Fruit fly (Drosophila melanogaster) whole organism, embryonic: ENCODE measurements around the gene CG42571.

Source experiments
- Antp ChIP-seq: fragments of 200-800 bp; sonication (Bioruptor generic); optimal IDR thresholded peaks from 3 replicates; lab custom pipeline; 2016; ENCODE audit warnings: missing biosample characterization, missing genetic modification characterization
- B-H1 ChIP-seq: fragments of 200-800 bp; sonication (Bioruptor generic); IDR thresholded peaks from 3 replicates; pipeline ENCODE4 v1.3.6; 2022; ENCODE audit warnings: missing biosample characterization, missing genetic modification characterization
- CG11093 ChIP-seq: fragments of 200-800 bp; sonication (Bioruptor generic); IDR thresholded peaks from 3 replicates; pipeline ENCODE4 v1.3.6; 2022; ENCODE audit warnings: missing biosample characterization, missing genetic modification characterization
- CG11247 ChIP-seq: fragments of 200-800 bp; sonication (Bioruptor generic); IDR thresholded peaks from 2 replicates; pipeline ENCODE4 v1.3.6; 2022; ENCODE audit warnings: missing biosample characterization, missing genetic modification characterization
- CG11398 ChIP-seq: fragments of 200-800 bp; sonication (Bioruptor generic); optimal IDR thresholded peaks from 2 replicates; lab custom pipeline; 2016; ENCODE audit warnings: missing biosample characterization, missing genetic modification characterization
- CG13123 ChIP-seq: fragments of 200-800 bp; sonication (Bioruptor generic); optimal IDR thresholded peaks from 2 replicates; lab custom pipeline; 2016; ENCODE audit warnings: missing biosample characterization, missing genetic modification characterization
- CG14965 ChIP-seq: fragments of 200-800 bp; sonication (Bioruptor generic); optimal IDR thresholded peaks from 2 replicates; lab custom pipeline; 2016; ENCODE audit warnings: missing biosample characterization, missing genetic modification characterization, borderline replicate concordance
- CG15073 ChIP-seq: fragments of 200-800 bp; sonication (Bioruptor generic); optimal IDR thresholded peaks from 2 replicates; lab custom pipeline; 2016; ENCODE audit warnings: missing biosample characterization, missing genetic modification characterization
- CG15269 ChIP-seq: fragments of 200-800 bp; sonication (Bioruptor generic); optimal IDR thresholded peaks from 2 replicates; lab custom pipeline; 2018; ENCODE audit warnings: missing biosample characterization, mild to moderate bottlenecking, missing genetic modification characterization, moderate library complexity
- CG15514 ChIP-seq: fragments of 200-800 bp; sonication (Bioruptor generic); optimal IDR thresholded peaks from 3 replicates; lab custom pipeline; 2017; ENCODE audit warnings: missing biosample characterization, missing genetic modification characterization, mild to moderate bottlenecking, moderate library complexity, missing genetic modification reagents
- CG2678 ChIP-seq: fragments of 200-800 bp; sonication (Bioruptor generic); optimal IDR thresholded peaks from 3 replicates; lab custom pipeline; 2019; ENCODE audit warnings: missing biosample characterization, mild to moderate bottlenecking, missing genetic modification characterization, moderate library complexity
- CG31441 ChIP-seq: fragments of 200-800 bp; sonication (Bioruptor generic); IDR thresholded peaks from 2 replicates; pipeline ENCODE4 v1.3.6; 2022; ENCODE audit warnings: missing biosample characterization, missing genetic modification characterization
- CG32772 ChIP-seq: fragments of 200-800 bp; sonication (Bioruptor generic); IDR thresholded peaks from 2 replicates; pipeline ENCODE4 v1.3.6; 2022; ENCODE audit warnings: missing biosample characterization, missing genetic modification characterization
- CG34422 ChIP-seq: fragments of 200-800 bp; sonication (Bioruptor generic); IDR thresholded peaks from 3 replicates; pipeline ENCODE4 v1.3.6; 2022; ENCODE audit warnings: missing biosample characterization, missing genetic modification characterization
- CG3838 ChIP-seq: fragments of 200-800 bp; sonication (Bioruptor generic); optimal IDR thresholded peaks from 3 replicates; lab custom pipeline; 2016; ENCODE audit warnings: missing biosample characterization, missing genetic modification characterization
- CG4820 ChIP-seq: fragments of 200-800 bp; sonication (Bioruptor generic); optimal IDR thresholded peaks from 3 replicates; lab custom pipeline; 2016; ENCODE audit warnings: missing biosample characterization, missing genetic modification characterization
- CG5953 ChIP-seq: fragments of 200-800 bp; sonication (Bioruptor generic); IDR thresholded peaks from 2 replicates; pipeline ENCODE4 v1.3.6; 2022; ENCODE audit warnings: missing biosample characterization, missing genetic modification characterization
- CG6683 ChIP-seq: fragments of 200-800 bp; sonication (Bioruptor generic); optimal IDR thresholded peaks from 2 replicates; lab custom pipeline; 2017; ENCODE audit warnings: missing biosample characterization, mild to moderate bottlenecking, missing genetic modification characterization, missing genetic modification reagents
- CG9727 ChIP-seq: fragments of 200-800 bp; sonication (Bioruptor generic); optimal IDR thresholded peaks from 3 replicates; lab custom pipeline; 2017; ENCODE audit warnings: missing biosample characterization, mild to moderate bottlenecking, missing genetic modification characterization
- Deaf1 ChIP-seq: fragments of 200-800 bp; optimal IDR thresholded peaks from 3 replicates; lab custom pipeline; 2019; ENCODE audit warnings: missing biosample characterization, mild to moderate bottlenecking, missing genetic modification characterization, moderate library complexity
- Dip2 ChIP-seq: fragments of 200-800 bp; sonication (Bioruptor generic); IDR thresholded peaks from 2 replicates; pipeline ENCODE4 v1.3.6; 2022; ENCODE audit warnings: missing biosample characterization, missing genetic modification characterization
- Doc3 ChIP-seq: fragments of 200-800 bp; sonication (Bioruptor generic); IDR thresholded peaks from 3 replicates; pipeline ENCODE4 v1.3.6; 2022; ENCODE audit warnings: missing biosample characterization, missing genetic modification characterization; ENCODE audit not compliant: partially characterized antibody
- H2.0 ChIP-seq: fragments of 200-800 bp; sonication (Bioruptor generic); IDR thresholded peaks from 2 replicates; pipeline ENCODE4 v1.3.6; 2022; ENCODE audit warnings: missing biosample characterization, missing genetic modification characterization
- HLHmδ ChIP-seq: fragments of 200-800 bp; sonication (Bioruptor generic); optimal IDR thresholded peaks from 2 replicates; lab custom pipeline; 2018; ENCODE audit warnings: missing biosample characterization, mild to moderate bottlenecking, missing genetic modification characterization, moderate library complexity
- MESR4 ChIP-seq: fragments of 200-800 bp; sonication (Bioruptor generic); optimal IDR thresholded peaks from 2 replicates; lab custom pipeline; 2018; ENCODE audit warnings: missing biosample characterization, mild to moderate bottlenecking, missing genetic modification characterization, moderate library complexity
- NfI ChIP-seq: fragments of 200-800 bp; sonication (Bioruptor generic); optimal IDR thresholded peaks from 3 replicates; lab custom pipeline; 2018; ENCODE audit warnings: missing biosample characterization, mild to moderate bottlenecking, missing genetic modification characterization, moderate library complexity
- Spps ChIP-seq: fragments of 200-800 bp; sonication (Bioruptor generic); optimal IDR thresholded peaks from 2 replicates; lab custom pipeline; 2018; ENCODE audit warnings: missing biosample characterization, mild to moderate bottlenecking, missing genetic modification characterization
- Usf ChIP-seq: fragments of 200-800 bp; sonication (Bioruptor generic); optimal IDR thresholded peaks from 2 replicates; lab custom pipeline; 2017; ENCODE audit warnings: missing genotype, missing biosample characterization, missing genetic modification characterization
- ara ChIP-seq: fragments of 200-800 bp; sonication (Bioruptor generic); IDR thresholded peaks from 2 replicates; pipeline ENCODE4 v1.3.6; 2022; ENCODE audit warnings: missing biosample characterization, missing genetic modification characterization
- ato ChIP-seq: fragments of 200-800 bp; sonication (Bioruptor generic); IDR thresholded peaks from 2 replicates; pipeline ENCODE4 v1.3.6; 2022; ENCODE audit warnings: missing biosample characterization, missing genetic modification characterization; ENCODE audit not compliant: partially characterized antibody
- bcd ChIP-seq: fragments of 200-800 bp; sonication (Bioruptor generic); optimal IDR thresholded peaks from 2 replicates; lab custom pipeline; 2017; ENCODE audit warnings: missing biosample characterization, mild to moderate bottlenecking, missing genetic modification characterization
- bowl ChIP-seq: fragments of 200-800 bp; sonication (Bioruptor generic); IDR thresholded peaks from 2 replicates; pipeline ENCODE4 v1.3.6; 2022; ENCODE audit warnings: missing biosample characterization, missing genetic modification characterization
- bsh ChIP-seq, 2 experiments: fragments of 200-800 bp; sonication (Bioruptor generic); optimal IDR thresholded peaks; 2 replicates each; lab custom pipeline; 2017 to 2018; ENCODE audit warnings: mild to moderate bottlenecking in 2 of 2, missing biosample characterization in 2 of 2, missing genetic modification characterization in 2 of 2, moderate library complexity in 1 of 2
- cato ChIP-seq: fragments of 200-800 bp; sonication (Bioruptor generic); optimal IDR thresholded peaks from 2 replicates; lab custom pipeline; 2016; ENCODE audit warnings: missing biosample characterization, missing genetic modification characterization, borderline replicate concordance
- danr ChIP-seq: fragments of 200-800 bp; sonication (Bioruptor generic); IDR thresholded peaks from 2 replicates; pipeline ENCODE4 v1.3.6; 2022; ENCODE audit warnings: missing biosample characterization, missing genetic modification characterization
- dmrt99B ChIP-seq: fragments of 200-800 bp; sonication (Bioruptor generic); optimal IDR thresholded peaks from 2 replicates; lab custom pipeline; 2018; ENCODE audit warnings: missing biosample characterization, mild to moderate bottlenecking, missing genetic modification characterization, moderate library complexity
- emc ChIP-seq: fragments of 200-800 bp; sonication (Bioruptor generic); optimal IDR thresholded peaks from 2 replicates; lab custom pipeline; 2016; ENCODE audit warnings: missing biosample characterization, missing genetic modification characterization
- grn ChIP-seq: fragments of 200-800 bp; sonication (Bioruptor generic); optimal IDR thresholded peaks from 3 replicates; lab custom pipeline; 2017; ENCODE audit warnings: missing biosample characterization, missing genetic modification characterization
- her ChIP-seq: fragments of 200-800 bp; sonication (Bioruptor generic); optimal IDR thresholded peaks from 2 replicates; lab custom pipeline; 2016; ENCODE audit warnings: missing biosample characterization, missing genetic modification characterization
- mld ChIP-seq: fragments of 200-800 bp; sonication (Bioruptor generic); IDR thresholded peaks from 3 replicates; pipeline ENCODE4 v1.3.6; 2022; ENCODE audit warnings: missing biosample characterization, missing genetic modification characterization; ENCODE audit not compliant: partially characterized antibody
- pfk ChIP-seq: fragments of 200-800 bp; sonication (Bioruptor generic); optimal IDR thresholded peaks from 2 replicates; lab custom pipeline; 2018; ENCODE audit warnings: missing biosample characterization, mild to moderate bottlenecking, missing genetic modification characterization, moderate library complexity
- prd ChIP-seq, 3 experiments: fragments of >200 bp in 2 of 3; fragments of 200-800 bp in 1 of 3; sonication (Bioruptor generic) in 1 of 3; optimal IDR thresholded peaks in 2 of 3; IDR thresholded peaks in 1 of 3; 2 replicates in 2 of 3; 3 replicates in 1 of 3; pipeline versions ENCODE4 v1.3.6 to Lab custom; 2017 to 2022; ENCODE audit warnings: missing biosample characterization in 1 of 3, missing genetic modification characterization in 1 of 3
- pzg ChIP-seq: fragments of 200-800 bp; sonication (Bioruptor generic); optimal IDR thresholded peaks from 3 replicates; lab custom pipeline; 2018; ENCODE audit warnings: missing biosample characterization, mild to moderate bottlenecking, missing genetic modification characterization, moderate library complexity
- sc ChIP-seq, 3 experiments: fragments of >200 bp in 2 of 3; fragments of 200-800 bp in 1 of 3; sonication (Bioruptor generic) in 1 of 3; optimal IDR thresholded peaks; 2 replicates in 2 of 3; 3 replicates in 1 of 3; lab custom pipeline; 2017; ENCODE audit warnings: mild to moderate bottlenecking in 1 of 3, missing biosample characterization in 1 of 3, missing genetic modification characterization in 1 of 3, missing genetic modification reagents in 1 of 3
- sr ChIP-seq: fragments of 200-800 bp; sonication (Bioruptor generic); IDR thresholded peaks from 3 replicates; pipeline ENCODE4 v1.3.6; 2022; ENCODE audit warnings: missing biosample characterization, missing genetic modification characterization
- stc ChIP-seq: fragments of 200-800 bp; sonication (Bioruptor generic); IDR thresholded peaks from 2 replicates; pipeline ENCODE4 v1.3.6; 2022; ENCODE audit warnings: missing biosample characterization, missing genetic modification characterization
- twi ChIP-seq: fragments of 200-800 bp; optimal IDR thresholded peaks from 2 replicates; lab custom pipeline; 2019; ENCODE audit warnings: missing biosample characterization, mild to moderate bottlenecking, missing genetic modification characterization, moderate library complexity
- zen ChIP-seq: fragments of 200-800 bp; sonication (Bioruptor generic); optimal IDR thresholded peaks from 3 replicates; lab custom pipeline; 2018; ENCODE audit warnings: missing biosample characterization, mild to moderate bottlenecking, missing genetic modification characterization, moderate library complexity

Gene CG42571

dm6 chr3L:15713932-15714492 lies 2.2 kb upstream of the CG42571 start (continued):
- no peak for TF ChIP-seq Antp (GFP tag; lab: Kevin White, UChicago)
- peak; percentile 35 for TF ChIP-seq CG4820
- TF ChIP-seq CG32772 (GFP tag; lab: Robert Waterston, UW): peak; percentile 37; the same call in 1 of the 2 replicates
- no peak for TF ChIP-seq ato (GFP tag; lab: Robert Waterston, UW)
- peak; percentile 20; the same call in 1 of the 2 replicates for TF ChIP-seq CG31441
- peak; percentile 48 for TF ChIP-seq CG14965 (GFP tag; lab: Kevin White, UChicago)
- no peak; the same call in 2 of the 3 replicates for TF ChIP-seq B-H1 (GFP tag; lab: Robert Waterston, UW)
- TF ChIP-seq bsh (GFP tag; optimal IDR thresholded peaks at IDR 0.05; lab: Kevin White, UChicago): peak in 1 of 2 experiments; percentile 67
- no peak for TF ChIP-seq pzg (GFP tag; lab: Kevin White, UChicago)
- peak; percentile 24 for TF ChIP-seq CG3838 (GFP tag; lab: Kevin White, UChicago)
- no peak for TF ChIP-seq mld
- TF ChIP-seq Dip2 (GFP tag; lab: Robert Waterston, UW): no peak
- no peak for TF ChIP-seq Doc3 (GFP tag; lab: Robert Waterston, UW)
- TF ChIP-seq pfk (GFP tag; lab: Kevin White, UChicago): no peak
- TF ChIP-seq CG11398 (GFP tag; lab: Kevin White, UChicago): peak; percentile 78
- no peak for TF ChIP-seq Spps (tag; lab: Kevin White, UChicago)
- TF ChIP-seq her: peak; percentile 57
- no peak for TF ChIP-seq cato
- TF ChIP-seq emc (GFP tag; lab: Kevin White, UChicago): no peak
- TF ChIP-seq H2.0: no peak
- 0 out of 2 replicates have a peak, but pooled peaks have one; percentile 10 for TF ChIP-seq bowl (GFP tag; lab: Robert Waterston, UW)
- TF ChIP-seq Deaf1 (tag; lab: Kevin White, UChicago): no peak
- no peak for TF ChIP-seq CG11093 (GFP tag; lab: Robert Waterston, UW)
- no peak for TF ChIP-seq CG15073 (GFP tag; lab: Kevin White, UChicago)
- TF ChIP-seq stc: peak; percentile 59; the same call in 1 of the 2 replicates
- peak; percentile 2 for TF ChIP-seq HLHmδ (GFP tag; lab: Kevin White, UChicago)
- TF ChIP-seq twi (tag; lab: Kevin White, UChicago): peak; percentile 16
- no peak for TF ChIP-seq sc (optimal IDR thresholded peaks at IDR 0.05; lab: Kevin White, UChicago)
- peak; percentile 63 for TF ChIP-seq sc (GFP tag; optimal IDR thresholded peaks at IDR 0.05; lab: Kevin White, UChicago)
- no peak for TF ChIP-seq CG34422 (GFP tag; lab: Robert Waterston, UW)
- TF ChIP-seq CG13123 (GFP tag; lab: Kevin White, UChicago): peak; percentile 74
- TF ChIP-seq bcd (GFP tag; lab: Kevin White, UChicago): peak; percentile 59
- peak; percentile 78 for TF ChIP-seq CG9727 (GFP tag; lab: Kevin White, UChicago)
- peak; percentile 86 for TF ChIP-seq zen (tag; lab: Kevin White, UChicago)
- peak; percentile 20 for TF ChIP-seq dmrt99B (tag; lab: Kevin White, UChicago)
- peak; percentile 20 for TF ChIP-seq CG6683 (GFP tag; lab: Kevin White, UChicago)
- TF ChIP-seq CG11247 (GFP tag; lab: Robert Waterston, UW): peak; percentile 51
- peak; percentile 20 for TF ChIP-seq CG15269 (tag; lab: Kevin White, UChicago)
- TF ChIP-seq sr (GFP tag; lab: Robert Waterston, UW): 0 out of 3 replicates have a peak, but pooled peaks have one; percentile 32
- TF ChIP-seq NfI (GFP tag; lab: Kevin White, UChicago): peak; percentile 23
- TF ChIP-seq CG15514 (GFP tag; lab: Kevin White, UChicago): peak; percentile 62
- TF ChIP-seq CG5953: peak; percentile 74
- TF ChIP-seq Usf (GFP tag; lab: Kevin White, UChicago): no peak
- peak; percentile 71 for TF ChIP-seq CG2678
- TF ChIP-seq grn (GFP tag; lab: Kevin White, UChicago): peak; percentile 77
- no peak for TF ChIP-seq MESR4
- peak; percentile 76 for TF ChIP-seq ara
- no peak for TF ChIP-seq prd (optimal IDR thresholded peaks at IDR 0.05; lab: Kevin White, UChicago)
- TF ChIP-seq prd (GFP tag; IDR thresholded peaks at IDR 0.05; lab: Robert Waterston, UW): peak; percentile 61; the same call in 2 of the 3 replicates
- 0 out of 2 replicates have a peak, but pooled peaks have one; percentile 55 for TF ChIP-seq danr (GFP tag; lab: Robert Waterston, UW)
